Worm (Caenorhabditis elegans) whole organism, L2 larva: ENCODE measurements around the gene ZK721.4.

Experiments
- lin-11 ChIP-seq: fragments of 150-350 bp; sonication (generic microtip); optimal IDR thresholded peaks from 2 replicates; lab custom pipeline; 2014; ENCODE audit warnings: missing biosample characterization, missing genetic modification characterization, inconsistent platforms, mixed read lengths
- lsy-2 ChIP-seq, 2 experiments: fragments of 150-350 bp in 1 of 2; sonication (generic microtip) in 1 of 2; optimal IDR thresholded peaks; 2 replicates each; lab custom pipeline; 2014 to 2017; ENCODE audit warnings: missing biosample characterization in 2 of 2, missing genetic modification characterization in 2 of 2
- nhr-25 ChIP-seq: fragments of 150-350 bp; sonication (generic microtip); optimal IDR thresholded peaks from 3 replicates; lab custom pipeline; 2014; ENCODE audit warnings: missing biosample characterization, missing genetic modification characterization
- nhr-77 ChIP-seq: fragments of 150-350 bp; optimal IDR thresholded peaks from 2 replicates; lab custom pipeline; 2014; ENCODE audit warnings: missing biosample characterization, missing genetic modification characterization

ce11 chrX:8787689-8788222, 9.1 kb downstream of the ZK721.4 start:
- TF ChIP-seq lin-11 (tag; lab: Kevin White, UChicago) (no peak), nhr-77 (tag; lab: Kevin White, UChicago) (no peak), lsy-2 (tag; optimal IDR thresholded peaks at IDR 0.05; lab: Kevin White, UChicago) (no peak), nhr-25 (tag; lab: Kevin White, UChicago) (no peak)
